Worm (Caenorhabditis elegans): ENCODE measurements around the gene eat-20.

ce11 chrX:15572021-15572420 lies 62.2 kb downstream of the eat-20 start:
- TF ChIP-seq ztf-25 (GFP tag; IDR thresholded peaks at IDR 0.05): no peak
- no peak for TF ChIP-seq hsf-1 (GFP tag; IDR thresholded peaks at IDR 0.05)
- no peak for TF ChIP-seq T07F8.4 (tag; optimal IDR thresholded peaks at IDR 0.05)
- TF ChIP-seq fkh-3 (tag; optimal IDR thresholded peaks at IDR 0.05): no peak
- no peak for TF ChIP-seq aptf-3 (GFP tag; IDR thresholded peaks at IDR 0.05)
- no peak for TF ChIP-seq mel-28 (tag; optimal IDR thresholded peaks at IDR 0.05; ENCODE audit: borderline replicate concordance)
- no peak for TF ChIP-seq B0019.2 (GFP tag; conservative IDR thresholded peaks at IDR 0.05)
- TF ChIP-seq F23B12.7 (tag; optimal IDR thresholded peaks at IDR 0.05; ENCODE audit: insufficient read depth): no peak
- no peak for TF ChIP-seq madf-10 (tag; optimal IDR thresholded peaks at IDR 0.05)
- no peak for TF ChIP-seq ztf-18 (tag; optimal IDR thresholded peaks at IDR 0.05)
- no peak for TF ChIP-seq ceh-40 (GFP tag; IDR thresholded peaks at IDR 0.05)
